Fruit fly (Drosophila melanogaster) whole organism, pupa: Measurements from ENCODE around the gene HP1c.

Source experiments
- CG12605 ChIP-seq: fragments of 200-800 bp; sonication (Bioruptor generic); IDR thresholded peaks from 2 replicates; pipeline ENCODE4 v1.3.6; 2022; ENCODE audit warnings: missing biosample characterization, missing genetic modification characterization
- CG15710 ChIP-seq: fragments of 200-800 bp; sonication (Bioruptor generic); optimal IDR thresholded peaks from 2 replicates; lab custom pipeline; 2018; ENCODE audit warnings: missing biosample characterization, mild to moderate bottlenecking, missing genetic modification characterization, moderate library complexity
- CG34367 ChIP-seq: fragments of 200-800 bp; sonication (Bioruptor generic); optimal IDR thresholded peaks from 2 replicates; lab custom pipeline; 2018; ENCODE audit warnings: missing biosample characterization, mild to moderate bottlenecking, missing genetic modification characterization
- CG4496 ChIP-seq: fragments of 200-800 bp; sonication (Bioruptor generic); IDR thresholded peaks from 3 replicates; pipeline ENCODE4 v1.3.6; 2022; ENCODE audit warnings: missing biosample characterization, missing genetic modification characterization
- CG8301 ChIP-seq: fragments of 200-800 bp; sonication (Bioruptor generic); optimal IDR thresholded peaks from 2 replicates; lab custom pipeline; 2018; ENCODE audit warnings: missing biosample characterization, mild to moderate bottlenecking, missing genetic modification characterization
- EcR ChIP-seq: fragments of 200-800 bp; sonication (Bioruptor generic); optimal IDR thresholded peaks from 3 replicates; lab custom pipeline; 2019; ENCODE audit warnings: missing biosample characterization, missing genetic modification characterization, mild to moderate bottlenecking, moderate library complexity, missing genetic modification reagents
- Pif1A ChIP-seq: fragments of 200-800 bp; sonication (Bioruptor generic); optimal IDR thresholded peaks from 3 replicates; lab custom pipeline; 2016; ENCODE audit warnings: missing biosample characterization, missing genetic modification characterization
- Pif1B ChIP-seq: fragments of 200-800 bp; sonication (Bioruptor generic); optimal IDR thresholded peaks from 3 replicates; lab custom pipeline; 2016; ENCODE audit warnings: missing biosample characterization, missing genetic modification characterization
- fd96Ca ChIP-seq: fragments of 200-800 bp; sonication (Bioruptor generic); IDR thresholded peaks from 3 replicates; pipeline ENCODE4 v1.3.6; 2022; ENCODE audit warnings: missing biosample characterization, missing genetic modification characterization
- gl ChIP-seq: fragments of 200-800 bp; sonication (Bioruptor generic); optimal IDR thresholded peaks from 2 replicates; lab custom pipeline; 2018; ENCODE audit warnings: missing biosample characterization, mild to moderate bottlenecking, missing genetic modification characterization

DNA sequence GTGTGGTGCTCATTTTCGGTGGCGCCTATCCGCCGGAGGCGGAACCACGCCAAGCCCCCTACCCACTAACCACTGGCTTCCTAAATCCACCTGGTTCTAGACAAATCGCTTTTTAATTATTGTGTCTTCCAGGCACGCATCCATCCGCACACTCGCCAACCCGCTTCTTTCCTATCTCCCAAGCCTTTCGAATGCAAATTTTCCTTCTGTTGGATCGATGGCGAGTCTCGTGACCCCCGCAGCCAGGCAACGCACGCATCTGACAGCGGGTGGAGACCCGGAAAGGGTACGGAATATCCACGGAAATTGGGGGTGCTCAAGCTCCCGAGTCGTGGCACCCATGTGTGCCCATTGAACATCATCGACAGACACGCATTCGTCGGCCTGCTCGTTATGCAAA lies 38.2 kb upstream of the HP1c start, which contains the start of gene CG13842:
- TF ChIP-seq CG12605 (GFP tag; lab: Robert Waterston, UW) (no peak), CG15710 (tag; lab: Kevin White, UChicago) (no peak), EcR (GFP tag; lab: Kevin White, UChicago) (no peak), CG34367 (tag; lab: Kevin White, UChicago) (no peak), Pif1B (GFP tag; lab: Kevin White, UChicago) (no peak), fd96Ca (GFP tag; lab: Robert Waterston, UW) (no peak), Pif1A (GFP tag; lab: Kevin White, UChicago) (no peak), CG4496 (no peak), gl (tag; lab: Kevin White, UChicago) (no peak), CG8301 (tag; lab: Kevin White, UChicago) (no peak)
